Fruit fly (Drosophila melanogaster): ENCODE results near the gene Usp2.
A peak's percentile ranks its signal among the peaks of the same experiment; 100 is the strongest.

Gene Usp2

DNA sequence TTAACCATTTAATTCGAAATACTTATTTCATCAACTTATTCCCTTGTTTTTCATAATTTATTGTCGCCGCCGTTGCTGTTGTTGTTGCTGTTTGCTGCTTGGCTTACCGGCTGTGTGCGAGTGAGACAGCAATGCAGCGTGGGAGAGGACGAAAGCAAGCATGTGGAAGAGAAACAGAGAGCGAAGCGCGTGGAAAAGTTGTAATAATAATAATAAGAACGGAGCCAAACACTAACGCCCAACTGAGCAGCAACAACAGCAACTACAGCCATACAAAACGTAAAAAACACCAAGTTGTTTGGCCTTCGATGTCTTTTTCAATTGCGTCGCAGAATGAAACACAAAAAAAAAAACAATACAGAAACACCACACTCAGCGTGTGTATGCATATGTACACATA lies 25.5 kb downstream of the Usp2 start:
- TF ChIP-seq Rel (GFP tag; optimal IDR thresholded peaks at IDR 0.05) (no peak), Rel (tag; optimal IDR thresholded peaks at IDR 0.05) (no peak), brk (GFP tag; optimal IDR thresholded peaks at IDR 0.05) (peak; percentile 3)

DNA sequence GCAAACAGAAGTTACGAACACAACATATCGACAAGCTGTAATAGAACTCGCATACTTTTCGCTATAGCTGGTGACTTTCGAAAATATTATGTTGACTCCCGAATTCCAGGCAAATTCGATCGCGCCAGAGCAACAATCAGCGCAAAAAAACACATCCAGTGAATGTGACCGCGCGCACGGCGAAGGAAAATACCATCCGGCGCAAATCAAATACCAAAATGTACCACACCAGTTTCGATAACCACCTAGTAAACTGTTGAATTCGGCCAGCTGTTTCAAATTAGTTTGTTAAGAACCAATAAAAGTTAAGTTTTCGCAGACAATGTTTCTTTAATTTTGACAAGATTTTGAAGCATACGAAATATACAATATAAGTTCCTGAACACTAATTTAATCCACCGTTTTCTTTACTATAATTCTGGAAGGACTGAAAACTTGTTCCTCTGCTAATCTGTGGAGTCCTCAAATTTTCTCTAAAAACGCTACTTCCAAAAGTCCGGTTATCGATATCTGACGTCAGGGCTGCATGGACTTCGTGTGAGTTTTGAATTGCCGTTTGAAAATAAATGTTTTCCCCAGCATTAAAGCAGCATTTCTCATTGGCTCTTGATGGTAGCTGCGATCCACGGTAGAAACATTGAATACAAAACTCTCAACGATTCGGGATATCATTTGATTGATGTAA lies 26.4 kb downstream of the Usp2 start, which contains the start of the genes Cp110 and CG12576:
Gene Cp110, plus strand, starts transcription at position 223 of the 685 bp plus-strand sequence.
Gene CG12576, minus strand, starts transcription at position 498 of the 685 bp plus-strand sequence.
- TF ChIP-seq rgr (GFP tag; optimal IDR thresholded peaks at IDR 0.05), result peak; percentile 10
- TF ChIP-seq Rel (GFP tag; optimal IDR thresholded peaks at IDR 0.05), result no peak
- peak; percentile 50 for TF ChIP-seq Rel (tag; optimal IDR thresholded peaks at IDR 0.05)
- no peak for TF ChIP-seq CrebA (GFP tag; optimal IDR thresholded peaks at IDR 0.05; ENCODE audit: borderline replicate concordance)
- TF ChIP-seq Hr83 (GFP tag; optimal IDR thresholded peaks at IDR 0.05; ENCODE audit: poor library complexity, severe bottlenecking), result no peak
- no peak for TF ChIP-seq woc (GFP tag; optimal IDR thresholded peaks at IDR 0.05)
- TF ChIP-seq br (GFP tag; optimal IDR thresholded peaks at IDR 0.05), result no peak

- TF ChIP-seq Hr78 (GFP tag; optimal IDR thresholded peaks at IDR 0.05) (no peak), jim (GFP tag; optimal IDR thresholded peaks at IDR 0.05) (no peak), brk (GFP tag; optimal IDR thresholded peaks at IDR 0.05) (no peak), dl (GFP tag; optimal IDR thresholded peaks at IDR 0.05; ENCODE audit: insufficient read depth in 1 of 2, partially characterized antibody in 2 of 2) (no peak), rgr (GFP tag; optimal IDR thresholded peaks at IDR 0.05) (no peak), GATAd (GFP tag; optimal IDR thresholded peaks at IDR 0.05) (no peak)
Observed at dm6 chrX:22486487-22486886, 30.9 kb downstream of the Usp2 start.

- TF ChIP-seq Rel (GFP tag; optimal IDR thresholded peaks at IDR 0.05) (peak; percentile 33), Rel (tag; optimal IDR thresholded peaks at IDR 0.05) (no peak), sage (GFP tag; optimal IDR thresholded peaks at IDR 0.05) (peak; percentile 48), woc (GFP tag; optimal IDR thresholded peaks at IDR 0.05) (no peak), OdsH (GFP tag; optimal IDR thresholded peaks at IDR 0.05) (no peak)
Observed at dm6 chrX:22486919-22487634, 31.5 kb downstream of the Usp2 start.

DNA sequence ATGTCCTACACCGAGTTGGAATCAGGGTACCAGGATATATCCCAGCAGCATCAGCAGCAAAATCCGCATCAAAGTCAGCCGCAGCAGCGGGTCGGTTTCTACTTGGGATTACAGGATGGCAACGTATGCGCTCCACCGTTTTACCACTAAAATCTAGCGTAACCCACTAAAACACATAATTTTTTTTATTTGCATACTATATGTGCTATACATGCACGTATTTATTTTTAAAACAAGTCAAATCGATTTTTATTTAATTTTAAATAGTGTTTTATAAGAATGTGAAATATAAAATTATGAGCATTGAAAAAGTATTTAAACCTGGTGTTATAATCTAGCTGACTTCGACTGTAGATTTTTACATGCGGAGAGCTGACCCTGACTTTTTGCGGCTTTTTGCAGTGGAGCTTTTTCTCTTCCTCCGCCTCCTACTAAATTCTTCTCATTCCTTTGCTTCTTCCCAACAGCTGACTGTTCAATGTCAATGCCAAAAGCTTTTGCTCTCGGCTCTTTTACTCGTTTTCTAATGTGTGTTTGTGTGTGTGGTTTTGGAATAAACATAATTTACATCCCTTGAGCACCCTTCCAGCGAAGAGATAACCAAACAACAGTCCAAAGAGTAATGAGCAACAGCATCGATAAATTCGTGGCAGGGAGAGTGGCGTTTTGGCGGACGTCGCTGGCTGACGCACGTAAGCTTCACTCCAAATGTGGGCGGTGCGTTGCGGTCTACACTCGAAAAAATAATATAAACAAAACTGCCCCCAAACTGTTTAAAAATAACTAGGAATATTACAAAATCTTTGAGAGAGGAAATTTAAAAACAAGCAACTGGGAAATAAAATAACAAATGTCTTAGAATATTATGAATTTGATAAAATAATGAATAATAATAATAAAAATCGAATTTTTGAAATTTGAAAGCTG lies 32.3 kb downstream of the Usp2 start:
- TF ChIP-seq Rel (GFP tag; optimal IDR thresholded peaks at IDR 0.05) (no peak), Rel (tag; optimal IDR thresholded peaks at IDR 0.05) (no peak), sage (GFP tag; optimal IDR thresholded peaks at IDR 0.05) (no peak), br (GFP tag; optimal IDR thresholded peaks at IDR 0.05) (no peak), Vsx2 (GFP tag; optimal IDR thresholded peaks at IDR 0.05; ENCODE audit: partially characterized antibody) (no peak), HLH106 (tag; optimal IDR thresholded peaks at IDR 0.05) (peak; percentile 48), lola (GFP tag; optimal IDR thresholded peaks at IDR 0.05) (no peak), CG32264 (GFP tag; optimal IDR thresholded peaks at IDR 0.05) (no peak), N (GFP tag; optimal IDR thresholded peaks at IDR 0.05) (no peak), GATAd (GFP tag; optimal IDR thresholded peaks at IDR 0.05) (no peak), woc (GFP tag; optimal IDR thresholded peaks at IDR 0.05) (peak; percentile 41), Hr78 (GFP tag; optimal IDR thresholded peaks at IDR 0.05) (no peak), dmrt93B (GFP tag; optimal IDR thresholded peaks at IDR 0.05) (no peak), rgr (GFP tag; optimal IDR thresholded peaks at IDR 0.05) (peak; percentile 30), Mio (GFP tag; optimal IDR thresholded peaks at IDR 0.05) (no peak), dl (GFP tag; optimal IDR thresholded peaks at IDR 0.05; ENCODE audit: insufficient read depth in 1 of 2, partially characterized antibody in 2 of 2) (no peak), Hnf4 (GFP tag; optimal IDR thresholded peaks at IDR 0.05) (no peak), OdsH (GFP tag; optimal IDR thresholded peaks at IDR 0.05) (peak; percentile 17), jim (GFP tag; optimal IDR thresholded peaks at IDR 0.05) (no peak), h (GFP tag; optimal IDR thresholded peaks at IDR 0.05) (no peak), Sp1 (GFP tag; optimal IDR thresholded peaks at IDR 0.05) (no peak), Jra (GFP tag; optimal IDR thresholded peaks at IDR 0.05) (no peak), Abd-B (GFP tag; optimal IDR thresholded peaks at IDR 0.05) (no peak), CrebA (GFP tag; optimal IDR thresholded peaks at IDR 0.05; ENCODE audit: borderline replicate concordance) (peak; percentile 47), foxo (GFP tag; optimal IDR thresholded peaks at IDR 0.05) (peak in 1 of 2 experiments; percentile 30), CG9705 (GFP tag; optimal IDR thresholded peaks at IDR 0.05) (no peak), Dfd (GFP tag; optimal IDR thresholded peaks at IDR 0.05) (no peak), usp (GFP tag; optimal IDR thresholded peaks at IDR 0.05) (no peak), Dif (GFP tag; optimal IDR thresholded peaks at IDR 0.05; ENCODE audit: partially characterized antibody) (no peak), fru (GFP tag; optimal IDR thresholded peaks at IDR 0.05) (peak; percentile 35), Myc (optimal IDR thresholded peaks at IDR 0.05) (no peak), sv (GFP tag; optimal IDR thresholded peaks at IDR 0.05) (no peak), tai (GFP tag; optimal IDR thresholded peaks at IDR 0.05) (no peak)

Data from whole organism, wandering third instar larva.